Worm (Caenorhabditis elegans) whole organism, young adult: Measurements from ENCODE around the gene sre-29.

Experiments used
- D2030.7 ChIP-seq: fragments of 200-800 bp; sonication (Bioruptor generic); IDR thresholded peaks from 2 replicates; pipeline ENCODE4 v1.3.6; 2022; ENCODE audit warnings: missing genetic modification reagents, missing genetic modification characterization, missing compliant biosample characterization
- F23B12.7 ChIP-seq: sonication (generic microtip); optimal IDR thresholded peaks from 2 replicates; lab custom pipeline; 2017; ENCODE audit warnings: missing genetic modification characterization, mild to moderate bottlenecking, missing compliant biosample characterization, antibody characterized with exemption, moderate library complexity; ENCODE audit not compliant: insufficient read depth
- somi-1 ChIP-seq: fragments of 200-800 bp; sonication (Bioruptor generic); optimal IDR thresholded peaks from 2 replicates; lab custom pipeline; 2018; ENCODE audit warnings: mild to moderate bottlenecking, missing genetic modification characterization, missing compliant biosample characterization
- ztf-28 ChIP-seq: fragments of 200-800 bp; sonication (Bioruptor generic); IDR thresholded peaks from 2 replicates; pipeline ENCODE4 v1.3.6; 2022; ENCODE audit warnings: missing genetic modification reagents, missing genetic modification characterization, missing compliant biosample characterization

DNA sequence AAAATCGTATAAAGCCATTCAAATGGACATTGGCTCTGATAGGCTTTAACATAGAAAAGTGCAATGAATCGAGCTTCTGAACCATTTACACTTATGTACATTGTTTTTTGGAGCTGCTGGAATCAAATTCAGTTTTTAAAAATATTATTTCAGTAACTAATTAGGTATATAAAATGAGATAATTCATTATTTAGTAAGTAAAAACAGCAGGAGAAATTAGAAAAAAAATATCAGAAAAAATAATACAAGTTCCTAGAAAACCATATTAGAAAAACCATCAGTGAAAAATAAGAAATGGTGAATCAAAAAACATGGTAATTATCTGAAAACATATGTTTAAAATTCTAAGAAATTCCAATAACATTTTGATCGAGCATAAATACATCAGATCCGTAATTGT lies 4.0 kb downstream of the sre-29 start, which contains the start of gene F57G9.7:
- TF ChIP-seq ztf-28 (GFP tag; lab: Robert Waterston, UW) (no peak), D2030.7 (no peak), F23B12.7 (tag; lab: Kevin White, UChicago) (no peak), somi-1 (no peak)
